Fruit fly (Drosophila melanogaster): ENCODE results near the gene Aladin.
A peak's percentile ranks its signal among the peaks of the same experiment; 100 is the strongest.

Gene Aladin

DNA sequence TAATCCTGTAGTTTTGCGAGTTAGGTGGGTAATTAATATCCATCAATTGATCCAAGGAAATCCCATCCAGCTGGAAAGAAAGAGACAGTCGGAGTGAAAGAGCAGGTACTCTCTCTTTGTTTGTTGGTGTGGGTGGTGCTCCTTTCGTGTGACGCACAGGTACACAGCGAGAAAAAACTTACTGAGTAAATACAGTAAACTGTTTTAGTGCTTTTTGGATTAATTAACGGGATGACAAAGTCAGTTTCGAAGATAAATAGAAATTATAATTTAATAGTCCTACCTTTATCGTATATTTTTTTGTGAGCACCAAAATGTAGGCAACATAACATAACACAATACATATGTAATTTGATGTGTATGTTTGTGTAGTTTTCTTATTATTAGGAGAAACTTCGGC lies 25.2 kb upstream of the Aladin start (continued):
- peak; percentile 54; the same call in 1 of the 2 replicates for TF ChIP-seq Xrp1 (GFP tag; IDR thresholded peaks at IDR 0.05)
- no peak for TF ChIP-seq da (GFP tag; optimal IDR thresholded peaks at IDR 0.05)
- TF ChIP-seq gsb-n (tag; optimal IDR thresholded peaks at IDR 0.05), result peak; percentile 21
- TF ChIP-seq run (tag; optimal IDR thresholded peaks at IDR 0.05), result no peak
- TF ChIP-seq ranshi (GFP tag; IDR thresholded peaks at IDR 0.05), result 0 out of 2 replicates have a peak, but pooled peaks have one; percentile 28
- no peak for TF ChIP-seq shn (GFP tag; optimal IDR thresholded peaks at IDR 0.05)
- peak; percentile 3 for TF ChIP-seq CG7556 (GFP tag; optimal IDR thresholded peaks at IDR 0.05)
- TF ChIP-seq sens (GFP tag), result peak; percentile 59
- no peak for TF ChIP-seq CG9876 (GFP tag; optimal IDR thresholded peaks at IDR 0.05)
- TF ChIP-seq CG32532 (GFP tag; IDR thresholded peaks at IDR 0.05), result peak; percentile 39; the same call in 1 of the 2 replicates
- TF ChIP-seq Poxn (GFP tag; IDR thresholded peaks at IDR 0.05), result no peak
- TF ChIP-seq Gug (GFP tag; IDR thresholded peaks at IDR 0.05), result no peak
- no peak for TF ChIP-seq CG43689 (GFP tag; IDR thresholded peaks at IDR 0.05)
- no peak for TF ChIP-seq repo (GFP tag; optimal IDR thresholded peaks at IDR 0.05)
- no peak for TF ChIP-seq Aef1 (GFP tag; IDR thresholded peaks at IDR 0.05)
- no peak for TF ChIP-seq GATAe (GFP tag; conservative IDR thresholded peaks at IDR 0.05)
- TF ChIP-seq Atf-2 (GFP tag; optimal IDR thresholded peaks at IDR 0.05), result no peak
- no peak for TF ChIP-seq HLHmδ (GFP tag; optimal IDR thresholded peaks at IDR 0.05)
- TF ChIP-seq Jarid2 (GFP tag; optimal IDR thresholded peaks at IDR 0.05), result no peak
- TF ChIP-seq CG4424 (GFP tag; optimal IDR thresholded peaks at IDR 0.05), result peak; percentile 9
- TF ChIP-seq CG17359 (tag; optimal IDR thresholded peaks at IDR 0.05), result peak; percentile 24
- TF ChIP-seq phol (tag; optimal IDR thresholded peaks at IDR 0.05), result peak; percentile 40
- TF ChIP-seq CG15479 (GFP tag; optimal IDR thresholded peaks at IDR 0.05), result no peak
- TF ChIP-seq CG2678 (tag; optimal IDR thresholded peaks at IDR 0.05), result no peak
- TF ChIP-seq CG11085 (GFP tag; IDR thresholded peaks at IDR 0.05), result no peak
- no peak for TF ChIP-seq CG8281 (tag; optimal IDR thresholded peaks at IDR 0.05)
- peak; percentile 59 for TF ChIP-seq gem (tag; optimal IDR thresholded peaks at IDR 0.05)
- no peak for TF ChIP-seq Vsx1 (GFP tag; optimal IDR thresholded peaks at IDR 0.05)
- TF ChIP-seq Optix (GFP tag; IDR thresholded peaks at IDR 0.05), result no peak
- TF ChIP-seq exex (tag; optimal IDR thresholded peaks at IDR 0.05), result no peak
- TF ChIP-seq CG3163 (GFP tag; optimal IDR thresholded peaks at IDR 0.05), result no peak
- TF ChIP-seq Ada2b (GFP tag; IDR thresholded peaks at IDR 0.05), result 0 out of 2 replicates have a peak, but pooled peaks have one; percentile 16
- TF ChIP-seq CG1603 (tag; optimal IDR thresholded peaks at IDR 0.05), result peak; percentile 22
- no peak for TF ChIP-seq gsb (GFP tag; IDR thresholded peaks at IDR 0.05)
- peak; percentile 28 for TF ChIP-seq CG18262 (tag; optimal IDR thresholded peaks at IDR 0.05)
- peak; percentile 53 for TF ChIP-seq CG10979 (tag; optimal IDR thresholded peaks at IDR 0.05)
- peak; percentile 38 for TF ChIP-seq CG17829 (tag; optimal IDR thresholded peaks at IDR 0.05)
- TF ChIP-seq CG10267 (tag; optimal IDR thresholded peaks at IDR 0.05), result peak; percentile 32
- TF ChIP-seq Adf1 (GFP tag; IDR thresholded peaks at IDR 0.05), result no peak
- peak; percentile 15 for TF ChIP-seq chn (GFP tag; optimal IDR thresholded peaks at IDR 0.05)
- no peak for TF ChIP-seq CG31441 (GFP tag; IDR thresholded peaks at IDR 0.05)
- TF ChIP-seq slou (GFP tag; optimal IDR thresholded peaks at IDR 0.05), result no peak
- peak; percentile 21 for TF ChIP-seq tin (GFP tag; optimal IDR thresholded peaks at IDR 0.05)
- no peak for TF ChIP-seq hkb (optimal IDR thresholded peaks at IDR 0.05)
- TF ChIP-seq hkb (GFP tag; IDR thresholded peaks at IDR 0.05), result 0 out of 2 replicates have a peak, but pooled peaks have one; percentile 28
- peak; percentile 12; the same call in 1 of the 2 replicates for TF ChIP-seq esg (GFP tag; conservative IDR thresholded peaks at IDR 0.05)
- TF ChIP-seq Hsf (GFP tag; optimal IDR thresholded peaks at IDR 0.05), result peak; percentile 30
- no peak for TF ChIP-seq Eip74EF (GFP tag; optimal IDR thresholded peaks at IDR 0.05)
- TF ChIP-seq Sox100B (GFP tag; optimal IDR thresholded peaks at IDR 0.05), result no peak
- TF ChIP-seq CG13287 (GFP tag; IDR thresholded peaks at IDR 0.05; ENCODE audit: partially characterized antibody), result no peak
- TF ChIP-seq knrl (GFP tag; IDR thresholded peaks at IDR 0.05; ENCODE audit: partially characterized antibody), result no peak
- TF ChIP-seq Hr3 (GFP tag; optimal IDR thresholded peaks at IDR 0.05), result peak; percentile 26
